Fruit fly (Drosophila melanogaster): ENCODE data around the gene CG12003.
A peak's percentile ranks its signal among the peaks of the same experiment; 100 is the strongest.

Gene CG12003

DNA sequence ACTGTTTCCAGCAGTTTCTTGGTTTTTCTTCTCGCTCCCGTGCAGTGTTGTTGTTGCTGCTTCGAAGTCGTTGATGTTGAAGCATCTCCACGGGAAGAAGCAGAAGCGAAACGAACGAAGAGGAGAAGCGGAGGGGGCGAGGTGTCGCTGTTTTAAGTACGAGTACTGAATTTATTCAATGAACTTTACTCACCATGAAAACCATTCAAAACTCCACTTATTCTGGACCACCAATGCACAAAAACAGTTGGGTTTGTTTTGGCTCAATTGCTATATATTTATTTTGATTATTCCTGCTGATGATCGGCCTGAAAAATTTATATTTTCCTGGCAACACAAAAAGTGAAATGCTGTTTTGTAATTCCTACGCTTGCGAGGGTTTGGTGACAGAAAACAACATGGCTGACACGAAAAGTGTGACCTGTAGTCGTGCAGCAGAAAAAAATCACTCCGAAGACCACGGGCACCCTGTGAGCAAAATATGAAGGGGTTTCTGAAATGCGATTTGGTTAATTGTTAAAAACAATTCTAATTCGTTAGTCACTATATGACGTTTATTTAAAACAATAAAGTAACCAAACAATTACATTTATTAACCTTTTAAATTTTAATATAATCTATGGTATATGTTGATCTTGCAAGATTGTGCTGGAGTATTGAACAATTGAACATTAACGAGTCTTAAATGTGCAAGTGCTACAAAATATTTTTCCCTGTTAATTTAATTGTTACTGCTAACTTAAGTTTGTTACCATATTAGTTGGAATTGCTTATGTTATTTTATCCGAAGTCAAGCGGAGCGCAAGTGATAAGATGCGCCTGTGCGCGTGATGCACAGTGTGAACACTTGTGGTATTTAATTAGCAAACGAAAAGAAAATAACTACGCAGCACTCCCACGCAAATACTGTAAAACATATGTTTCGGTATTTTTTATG, 3.3 kb downstream of the CG12003 start, which contains the start of gene CG7879 (continued):
- peak; percentile 5 for TF ChIP-seq stwl (tag; optimal IDR thresholded peaks at IDR 0.05)
- no peak for TF ChIP-seq CG14441 (GFP tag; IDR thresholded peaks at IDR 0.05)
- peak; percentile 42 for TF ChIP-seq CG34376 (GFP tag; optimal IDR thresholded peaks at IDR 0.05)
- no peak for TF ChIP-seq gro (GFP tag; optimal IDR thresholded peaks at IDR 0.05)
- no peak for TF ChIP-seq fru (optimal IDR thresholded peaks at IDR 0.05)
- no peak for TF ChIP-seq CG4282 (GFP tag; optimal IDR thresholded peaks at IDR 0.05)
- no peak for TF ChIP-seq Vsx1 (GFP tag; optimal IDR thresholded peaks at IDR 0.05)
- no peak for TF ChIP-seq vnd (GFP tag; IDR thresholded peaks at IDR 0.05; ENCODE audit: partially characterized antibody)
- no peak for TF ChIP-seq Dip2 (GFP tag; IDR thresholded peaks at IDR 0.05)
- TF ChIP-seq CG8765 (GFP tag; IDR thresholded peaks at IDR 0.05), result 0 out of 2 replicates have a peak, but pooled peaks have one; percentile 14
- TF ChIP-seq sna (GFP tag; IDR thresholded peaks at IDR 0.05; ENCODE audit: partially characterized antibody), result no peak
- no peak for TF ChIP-seq org-1 (GFP tag; optimal IDR thresholded peaks at IDR 0.05)
- TF ChIP-seq Antp (GFP tag; optimal IDR thresholded peaks at IDR 0.05), result no peak
- TF ChIP-seq dpn (GFP tag; optimal IDR thresholded peaks at IDR 0.05), result peak in 1 of 2 experiments; percentile 11
- TF ChIP-seq CG6765 (GFP tag; optimal IDR thresholded peaks at IDR 0.05), result no peak
- peak; percentile 96 for TF ChIP-seq CG7357 (GFP tag; IDR thresholded peaks at IDR 0.05)
- TF ChIP-seq CG34224 (GFP tag; IDR thresholded peaks at IDR 0.05; ENCODE audit: partially characterized antibody), result no peak
- TF ChIP-seq Asciz (GFP tag; optimal IDR thresholded peaks at IDR 0.05), result no peak
- TF ChIP-seq wor (GFP tag; IDR thresholded peaks at IDR 0.05), result no peak
- peak; percentile 19; the same call in 1 of the 4 replicates for TF ChIP-seq Gug (GFP tag; IDR thresholded peaks at IDR 0.05)
- no peak for TF ChIP-seq CkIIα-i1 (GFP tag; IDR thresholded peaks at IDR 0.05)
- no peak for TF ChIP-seq CG1529 (GFP tag; optimal IDR thresholded peaks at IDR 0.05)
- TF ChIP-seq CG12155 (GFP tag; optimal IDR thresholded peaks at IDR 0.05), result peak; percentile 20
- TF ChIP-seq danr (GFP tag; IDR thresholded peaks at IDR 0.05), result no peak
- no peak for TF ChIP-seq insv (GFP tag; optimal IDR thresholded peaks at IDR 0.05)
- no peak for TF ChIP-seq CG11696 (GFP tag; IDR thresholded peaks at IDR 0.05)
- TF ChIP-seq sug (tag; optimal IDR thresholded peaks at IDR 0.05), result peak; percentile 7
- TF ChIP-seq Doc3 (GFP tag; IDR thresholded peaks at IDR 0.05; ENCODE audit: partially characterized antibody), result no peak
- TF ChIP-seq grn (GFP tag; optimal IDR thresholded peaks at IDR 0.05), result peak; percentile 58
- TF ChIP-seq CG18476 (GFP tag; optimal IDR thresholded peaks at IDR 0.05), result no peak
- no peak for TF ChIP-seq CG4820 (GFP tag; optimal IDR thresholded peaks at IDR 0.05)
- peak; percentile 15 for TF ChIP-seq CG7839 (tag; optimal IDR thresholded peaks at IDR 0.05)
- no peak for TF ChIP-seq Dip3 (GFP tag; optimal IDR thresholded peaks at IDR 0.05)
- TF ChIP-seq TFAM (GFP tag; optimal IDR thresholded peaks at IDR 0.05), result no peak
- TF ChIP-seq kni (GFP tag; optimal IDR thresholded peaks at IDR 0.05), result no peak
- TF ChIP-seq sim (GFP tag; IDR thresholded peaks at IDR 0.05), result no peak
- TF ChIP-seq CG12236 (GFP tag; optimal IDR thresholded peaks at IDR 0.05), result no peak
- peak; percentile 98 for TF ChIP-seq MESR4 (GFP tag; optimal IDR thresholded peaks at IDR 0.05)
- TF ChIP-seq jing (GFP tag; optimal IDR thresholded peaks at IDR 0.05), result no peak
- peak in 1 of 2 experiments; percentile 73 for TF ChIP-seq crp (GFP tag; optimal IDR thresholded peaks at IDR 0.05)
- peak; percentile 55; the same call in 1 of the 2 replicates for TF ChIP-seq CG32767 (GFP tag; IDR thresholded peaks at IDR 0.05)
- no peak for TF ChIP-seq h (optimal IDR thresholded peaks at IDR 0.05)
- no peak for TF ChIP-seq CG2129 (GFP tag; IDR thresholded peaks at IDR 0.05; ENCODE audit: partially characterized antibody)
- no peak for TF ChIP-seq CG17359 (tag; optimal IDR thresholded peaks at IDR 0.05)
- TF ChIP-seq fd64A (GFP tag; optimal IDR thresholded peaks at IDR 0.05), result no peak
- TF ChIP-seq CG2712 (tag; optimal IDR thresholded peaks at IDR 0.05), result peak; percentile 10
- no peak for TF ChIP-seq ttk (GFP tag; IDR thresholded peaks at IDR 0.05)
- TF ChIP-seq Ravus (GFP tag; IDR thresholded peaks at IDR 0.05), result no peak
- no peak for TF ChIP-seq CG32772 (GFP tag; IDR thresholded peaks at IDR 0.05)

Measured in whole organism, embryonic.